Worm (Caenorhabditis elegans) whole organism, L2 larva: Measurements from ENCODE around the gene C16D9.3.

Experiments used
- unc-55 ChIP-seq: fragments of 150-350 bp; sonication (generic microtip); optimal IDR thresholded peaks from 3 replicates; lab custom pipeline; 2014; ENCODE audit warnings: missing biosample characterization, missing genetic modification reagents, missing genetic modification characterization
- ztf-11 ChIP-seq: sonication (generic microtip); optimal IDR thresholded peaks from 2 replicates; lab custom pipeline; 2017; ENCODE audit warnings: missing biosample characterization, missing genetic modification characterization

- no peak for TF ChIP-seq unc-55 (GFP tag; lab: Kevin White, UChicago)
- TF ChIP-seq ztf-11 (tag; lab: Kevin White, UChicago), result no peak
Observed at ce11 chrV:8211993-8212392, 27.8 kb downstream of the C16D9.3 start.
